Worm (Caenorhabditis elegans) whole organism, mixed stage, embryonic: ENCODE results near the gene mrpl-40.

ENCODE experiments used
- flh-1 ChIP-seq: fragments of 200-800 bp; sonication (Bioruptor generic); optimal IDR thresholded peaks from 2 replicates; lab custom pipeline; 2018; ENCODE audit warnings: mild to moderate bottlenecking, missing genetic modification characterization, moderate library complexity, missing compliant biosample characterization
- nhr-76 ChIP-seq: sonication (generic microtip); optimal IDR thresholded peaks from 2 replicates; lab custom pipeline; 2017; ENCODE audit warnings: missing biosample characterization, missing genetic modification characterization
- snpc-4 ChIP-seq: fragments of 150-350 bp; optimal IDR thresholded peaks from 2 replicates; lab custom pipeline; 2014; ENCODE audit warnings: missing biosample characterization, missing genetic modification characterization
- unc-39 ChIP-seq: fragments of 150-350 bp; optimal IDR thresholded peaks from 2 replicates; lab custom pipeline; 2014; ENCODE audit warnings: missing biosample characterization, missing genetic modification characterization
- unc-62 ChIP-seq: fragments of 150-350 bp; optimal IDR thresholded peaks from 2 replicates; lab custom pipeline; 2014; ENCODE audit warnings: missing biosample characterization, missing genetic modification reagents, missing genetic modification characterization
- ztf-11 ChIP-seq: fragments of 150-350 bp; optimal IDR thresholded peaks from 2 replicates; lab custom pipeline; 2014; ENCODE audit warnings: missing biosample characterization, missing genetic modification characterization

- TF ChIP-seq unc-62 (GFP tag; lab: Kevin White, UChicago) (no peak), snpc-4 (tag; lab: Kevin White, UChicago) (no peak), ztf-11 (tag; lab: Kevin White, UChicago) (no peak), nhr-76 (no peak), unc-39 (no peak), flh-1 (no peak)
Measured at ce11 chrIII:131627-132026, 44.3 kb downstream of the mrpl-40 start.
